Worm (Caenorhabditis elegans) whole organism, L4 larva: ENCODE measurements around the gene nhl-1.

Experiments
- Y75B8A.6 ChIP-seq: fragments of 200-800 bp; sonication (Bioruptor generic); IDR thresholded peaks from 2 replicates; pipeline ENCODE4 v1.3.6; 2022; ENCODE audit warnings: missing genetic modification reagents, missing genetic modification characterization, missing compliant biosample characterization
- aly-2 ChIP-seq: sonication (generic microtip); optimal IDR thresholded peaks from 2 replicates; lab custom pipeline; 2018; ENCODE audit warnings: missing biosample characterization, missing genetic modification characterization
- dmd-8 ChIP-seq: fragments of 200-800 bp; sonication (Bioruptor generic); IDR thresholded peaks from 2 replicates; pipeline ENCODE4 v1.3.6; 2022; ENCODE audit warnings: missing genetic modification characterization, missing compliant biosample characterization
- fkh-10 ChIP-seq: fragments of 150-350 bp; optimal IDR thresholded peaks from 2 replicates; lab custom pipeline; 2014; ENCODE audit warnings: missing biosample characterization, missing genetic modification reagents, missing genetic modification characterization
- lin-13 ChIP-seq: fragments of 150-350 bp; optimal IDR thresholded peaks from 2 replicates; lab custom pipeline; 2014; ENCODE audit warnings: missing biosample characterization, missing genetic modification reagents, missing genetic modification characterization
- lsy-2 ChIP-seq, 2 experiments: fragments of 150-350 bp in 1 of 2; sonication (generic microtip) in 1 of 2; optimal IDR thresholded peaks; 2 replicates each; lab custom pipeline; 2014 to 2017; ENCODE audit warnings: missing biosample characterization in 2 of 2, missing genetic modification characterization in 2 of 2
- mep-1 ChIP-seq: fragments of 150-350 bp; sonication (generic microtip); optimal IDR thresholded peaks from 3 replicates; lab custom pipeline; 2014; ENCODE audit warnings: missing biosample characterization, missing genetic modification characterization
- nhr-237 ChIP-seq: sonication (generic microtip); optimal IDR thresholded peaks from 2 replicates; lab custom pipeline; 2017; ENCODE audit warnings: missing biosample characterization, missing genetic modification characterization
- nhr-76 ChIP-seq: fragments of 150-350 bp; optimal IDR thresholded peaks from 2 replicates; lab custom pipeline; 2014; ENCODE audit warnings: missing biosample characterization, missing genetic modification characterization
- pha-4 ChIP-seq, 2 experiments: fragments of 150-350 bp in 1 of 2; fragments of 200-800 bp in 1 of 2; sonication (Bioruptor generic) in 1 of 2; IDR thresholded peaks in 1 of 2; optimal IDR thresholded peaks in 1 of 2; 2 replicates each; pipeline versions ENCODE4 v1.3.6 to Lab custom; 2014 to 2022; ENCODE audit warnings: missing genetic modification characterization in 2 of 2, missing genetic modification reagents in 2 of 2, missing biosample characterization in 1 of 2, missing compliant biosample characterization in 1 of 2
- php-3 ChIP-seq: fragments of 200-800 bp; sonication (Bioruptor generic); IDR thresholded peaks from 2 replicates; pipeline ENCODE4 v1.3.6; 2022; ENCODE audit warnings: missing genetic modification reagents, missing genetic modification characterization, missing compliant biosample characterization

ce11 chrIII:9109172-9109571 lies 44.5 kb downstream of the nhl-1 start, which contains the start of gene cya-1:
- no peak for TF ChIP-seq fkh-10
- TF ChIP-seq aly-2 (tag; lab: Kevin White, UChicago) = no peak
- no peak for TF ChIP-seq mep-1
- TF ChIP-seq Y75B8A.6 (GFP tag; lab: Robert Waterston, UW) = no peak
- no peak for TF ChIP-seq pha-4 (GFP tag; IDR thresholded peaks at IDR 0.05; lab: Robert Waterston, UW)
- TF ChIP-seq pha-4 (tag; optimal IDR thresholded peaks at IDR 0.05; lab: Kevin White, UChicago) = no peak
- TF ChIP-seq dmd-8 (GFP tag; lab: Robert Waterston, UW) = no peak
- TF ChIP-seq lsy-2 (tag; optimal IDR thresholded peaks at IDR 0.05; lab: Kevin White, UChicago) = no peak
- no peak for TF ChIP-seq nhr-237 (tag; lab: Kevin White, UChicago)
- TF ChIP-seq nhr-76 (tag; lab: Kevin White, UChicago) = no peak
- TF ChIP-seq php-3 = no peak
- TF ChIP-seq lin-13 (GFP tag; lab: Kevin White, UChicago) = no peak
